Worm (Caenorhabditis elegans) whole organism, L2 larva: ENCODE results near the gene C30E1.4.
"Not testable (repeated sequence)": the region's sequence is repeated elsewhere in the genome, so short reads cannot be mapped to it uniquely, and the experiment has no call there.

Experiments used
- C34F6.9 ChIP-seq: fragments of 150-350 bp; optimal IDR thresholded peaks from 2 replicates; lab custom pipeline; 2014; ENCODE audit warnings: missing biosample characterization, missing genetic modification characterization
- F13H6.1 ChIP-seq: sonication (generic microtip); optimal IDR thresholded peaks from 2 replicates; lab custom pipeline; 2016; ENCODE audit warnings: missing genetic modification characterization, missing compliant biosample characterization
- Y55F3AM.14 ChIP-seq: fragments of 200-800 bp; sonication (Bioruptor generic); optimal IDR thresholded peaks from 2 replicates; lab custom pipeline; 2018; ENCODE audit warnings: mild to moderate bottlenecking, missing genetic modification characterization, missing compliant biosample characterization
- ZK546.5 ChIP-seq: sonication (generic microtip); optimal IDR thresholded peaks from 2 replicates; lab custom pipeline; 2017; ENCODE audit warnings: missing biosample characterization, missing genetic modification characterization
- alr-1 ChIP-seq: fragments of 150-350 bp; optimal IDR thresholded peaks from 2 replicates; lab custom pipeline; 2014; ENCODE audit warnings: missing biosample characterization, missing genetic modification characterization
- aly-2 ChIP-seq: fragments of 150-350 bp; optimal IDR thresholded peaks from 2 replicates; lab custom pipeline; 2014; ENCODE audit warnings: missing biosample characterization, missing genetic modification characterization
- ama-1 ChIP-seq: fragments of 150-350 bp; optimal IDR thresholded peaks from 2 replicates; lab custom pipeline; 2018; ENCODE audit warnings: inconsistent platforms
- blmp-1 ChIP-seq: sonication (generic microtip); optimal IDR thresholded peaks from 2 replicates; lab custom pipeline; 2017; ENCODE audit warnings: missing genetic modification characterization, mild to moderate bottlenecking, missing compliant biosample characterization, antibody characterized with exemption, moderate library complexity; ENCODE audit not compliant: insufficient read depth
- ceh-16 ChIP-seq: fragments of 150-350 bp; optimal IDR thresholded peaks from 2 replicates; lab custom pipeline; 2014; ENCODE audit warnings: missing biosample characterization, missing genetic modification characterization
- ceh-82 ChIP-seq: fragments of 150-350 bp; optimal IDR thresholded peaks from 2 replicates; lab custom pipeline; 2014; ENCODE audit warnings: missing biosample characterization, missing genetic modification characterization
- crh-2 ChIP-seq: sonication (generic microtip); optimal IDR thresholded peaks from 2 replicates; lab custom pipeline; 2017; ENCODE audit warnings: missing biosample characterization, missing genetic modification characterization
- egl-27 ChIP-seq: sonication (generic microtip); optimal IDR thresholded peaks from 3 replicates; lab custom pipeline; 2017; ENCODE audit warnings: missing biosample characterization, missing genetic modification reagents, missing genetic modification characterization
- elt-1 ChIP-seq: fragments of 150-350 bp; optimal IDR thresholded peaks from 2 replicates; lab custom pipeline; 2014; ENCODE audit warnings: missing biosample characterization, missing genetic modification characterization
- elt-3 ChIP-seq: sonication (generic microtip); optimal IDR thresholded peaks from 2 replicates; lab custom pipeline; 2017; ENCODE audit warnings: missing biosample characterization, missing genetic modification characterization
- fos-1 ChIP-seq: fragments of 150-350 bp; optimal IDR thresholded peaks from 2 replicates; lab custom pipeline; 2014; ENCODE audit warnings: missing biosample characterization, missing genetic modification characterization
- gmeb-1 ChIP-seq: fragments of 150-350 bp; optimal IDR thresholded peaks from 2 replicates; lab custom pipeline; 2014; ENCODE audit warnings: missing biosample characterization, missing genetic modification characterization
- lin-11 ChIP-seq: fragments of 150-350 bp; sonication (generic microtip); optimal IDR thresholded peaks from 2 replicates; lab custom pipeline; 2014; ENCODE audit warnings: missing biosample characterization, missing genetic modification characterization, inconsistent platforms, mixed read lengths
- lin-13 ChIP-seq: fragments of 150-350 bp; optimal IDR thresholded peaks from 2 replicates; lab custom pipeline; 2014; ENCODE audit warnings: missing biosample characterization, missing genetic modification reagents, missing genetic modification characterization
- lin-39 ChIP-seq: fragments of 150-350 bp; optimal IDR thresholded peaks from 2 replicates; lab custom pipeline; 2014; ENCODE audit warnings: missing biosample characterization, missing genetic modification reagents, missing genetic modification characterization
- lsy-2 ChIP-seq, 2 experiments: fragments of 150-350 bp in 1 of 2; sonication (generic microtip) in 1 of 2; optimal IDR thresholded peaks; 2 replicates each; lab custom pipeline; 2014 to 2017; ENCODE audit warnings: missing biosample characterization in 2 of 2, missing genetic modification characterization in 2 of 2
- mdl-1 ChIP-seq, 2 experiments: fragments of 150-350 bp in 1 of 2; sonication (generic microtip) in 1 of 2; optimal IDR thresholded peaks; 2 replicates each; lab custom pipeline; 2017; ENCODE audit warnings: missing biosample characterization in 2 of 2, missing genetic modification characterization in 2 of 2
- nhr-10 ChIP-seq: sonication (generic microtip); optimal IDR thresholded peaks from 2 replicates; lab custom pipeline; 2017; ENCODE audit warnings: missing biosample characterization, missing genetic modification characterization
- nhr-11 ChIP-seq: fragments of 150-350 bp; optimal IDR thresholded peaks from 2 replicates; lab custom pipeline; 2014; ENCODE audit warnings: missing biosample characterization, missing genetic modification characterization
- nhr-12 ChIP-seq: fragments of 150-350 bp; optimal IDR thresholded peaks from 2 replicates; lab custom pipeline; 2014; ENCODE audit warnings: missing biosample characterization, missing genetic modification characterization
- nhr-129 ChIP-seq: fragments of 150-350 bp; optimal IDR thresholded peaks from 2 replicates; lab custom pipeline; 2014; ENCODE audit warnings: missing biosample characterization, missing genetic modification characterization
- nhr-21 ChIP-seq: fragments of 150-350 bp; optimal IDR thresholded peaks from 2 replicates; lab custom pipeline; 2014; ENCODE audit warnings: missing biosample characterization, missing genetic modification characterization
- nhr-23 ChIP-seq: fragments of 150-350 bp; optimal IDR thresholded peaks from 2 replicates; lab custom pipeline; 2014; ENCODE audit warnings: missing biosample characterization, missing genetic modification reagents, missing genetic modification characterization
- nhr-25 ChIP-seq: fragments of 150-350 bp; sonication (generic microtip); optimal IDR thresholded peaks from 3 replicates; lab custom pipeline; 2014; ENCODE audit warnings: missing biosample characterization, missing genetic modification characterization
- nhr-6 ChIP-seq: fragments of 150-350 bp; optimal IDR thresholded peaks from 2 replicates; lab custom pipeline; 2014; ENCODE audit warnings: missing biosample characterization, missing genetic modification characterization
- nhr-77 ChIP-seq: fragments of 150-350 bp; optimal IDR thresholded peaks from 2 replicates; lab custom pipeline; 2014; ENCODE audit warnings: missing biosample characterization, missing genetic modification characterization
- sem-4 ChIP-seq: fragments of 150-350 bp; optimal IDR thresholded peaks from 2 replicates; lab custom pipeline; 2014; ENCODE audit warnings: missing biosample characterization, missing genetic modification reagents, missing genetic modification characterization
- sma-3 ChIP-seq: sonication (generic microtip); optimal IDR thresholded peaks from 2 replicates; lab custom pipeline; 2016; ENCODE audit warnings: missing genetic modification reagents, missing genetic modification characterization, missing compliant biosample characterization
- sma-9 ChIP-seq, 2 experiments: fragments of 150-350 bp in 1 of 2; sonication (generic microtip) in 1 of 2; optimal IDR thresholded peaks; 2 replicates each; lab custom pipeline; 2014 to 2016; ENCODE audit warnings: missing genetic modification characterization in 2 of 2, mild to moderate bottlenecking in 1 of 2, missing biosample characterization in 1 of 2, missing compliant biosample characterization in 1 of 2, missing genetic modification reagents in 1 of 2, moderate library complexity in 1 of 2
- snpc-4 ChIP-seq: fragments of 150-350 bp; optimal IDR thresholded peaks from 2 replicates; lab custom pipeline; 2014; ENCODE audit warnings: missing biosample characterization, missing genetic modification characterization
- unc-39 ChIP-seq: fragments of 150-350 bp; optimal IDR thresholded peaks from 2 replicates; lab custom pipeline; 2014; ENCODE audit warnings: missing biosample characterization, missing genetic modification characterization
- unc-55 ChIP-seq: fragments of 150-350 bp; sonication (generic microtip); optimal IDR thresholded peaks from 3 replicates; lab custom pipeline; 2014; ENCODE audit warnings: missing biosample characterization, missing genetic modification reagents, missing genetic modification characterization
- ztf-1 ChIP-seq: fragments of 200-800 bp; sonication (Bioruptor generic); conservative IDR thresholded peaks from 2 replicates; pipeline ENCODE4 v1.3.6; 2022; ENCODE audit warnings: missing genetic modification characterization, missing compliant biosample characterization
- ztf-11 ChIP-seq: sonication (generic microtip); optimal IDR thresholded peaks from 2 replicates; lab custom pipeline; 2017; ENCODE audit warnings: missing biosample characterization, missing genetic modification characterization
- ztf-4 ChIP-seq: fragments of 150-350 bp; optimal IDR thresholded peaks from 2 replicates; lab custom pipeline; 2014; ENCODE audit warnings: missing biosample characterization, missing genetic modification characterization

Gene C30E1.4

DNA sequence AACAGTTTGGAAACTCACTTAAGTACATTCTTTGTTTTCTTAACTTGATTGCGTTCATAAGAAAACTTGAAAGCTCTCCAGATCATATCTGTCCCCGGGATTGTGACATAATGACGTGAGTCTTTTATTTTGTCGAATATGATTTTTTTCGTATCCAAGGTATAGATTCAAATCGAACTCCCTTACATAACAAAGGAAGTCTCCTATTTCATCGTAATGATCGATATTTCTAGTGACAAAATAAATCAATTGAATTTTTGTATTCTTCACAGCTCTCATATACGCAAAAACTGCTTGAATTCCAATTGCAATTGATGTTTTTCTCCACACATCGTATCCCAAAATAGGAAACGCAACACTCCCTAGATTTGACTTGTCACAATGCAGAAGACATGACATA, 21.1 kb upstream of the C30E1.4 start:
- TF ChIP-seq crh-2 (tag; lab: Kevin White, UChicago): no peak
- no peak for TF ChIP-seq elt-3 (tag; lab: Kevin White, UChicago)
- no peak for TF ChIP-seq mdl-1 (tag; optimal IDR thresholded peaks at IDR 0.05; lab: Kevin White, UChicago)
- TF ChIP-seq, all 48 proteins: peak for 0

DNA sequence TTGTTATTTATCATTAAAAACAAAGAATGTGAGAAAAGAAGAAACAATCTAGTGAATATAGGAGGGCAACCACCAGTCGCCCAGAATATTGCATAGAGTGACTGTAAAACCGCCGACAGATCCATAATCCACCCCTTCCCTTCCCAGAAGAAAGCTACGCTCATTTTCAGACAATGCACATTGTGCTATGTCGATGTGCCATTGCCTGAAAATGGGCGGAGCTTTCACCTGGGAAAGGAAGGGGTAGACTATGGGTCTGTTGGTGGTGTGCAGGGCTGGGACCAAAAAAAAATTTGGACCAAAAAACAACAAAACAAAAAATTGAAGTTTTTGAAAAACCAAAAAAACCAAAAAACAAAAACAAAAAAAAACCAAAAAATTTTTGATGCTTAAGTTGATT, 20.1 kb upstream of the C30E1.4 start, which contains the start of gene F39F10.4:
Gene F39F10.4, minus strand, starts transcription at position 101 of the 400 bp plus-strand sequence.
- TF ChIP-seq nhr-129 (no peak), elt-1 (tag; lab: Kevin White, UChicago) (no peak), nhr-23 (no peak), unc-39 (no peak), lin-39 (tag; lab: Kevin White, UChicago) (no peak), nhr-10 (no peak), F13H6.1 (no peak), ama-1 (lab: Kevin White, UChicago) (no peak), aly-2 (tag; lab: Kevin White, UChicago) (no peak), ztf-4 (tag; lab: Kevin White, UChicago) (no peak), sma-9 (GFP tag; optimal IDR thresholded peaks at IDR 0.05; lab: Kevin White, UChicago) (no peak), sma-9 (tag; optimal IDR thresholded peaks at IDR 0.05; lab: Kevin White, UChicago) (no peak), ceh-82 (tag; lab: Kevin White, UChicago) (no peak), unc-55 (GFP tag; lab: Kevin White, UChicago) (no peak)

DNA sequence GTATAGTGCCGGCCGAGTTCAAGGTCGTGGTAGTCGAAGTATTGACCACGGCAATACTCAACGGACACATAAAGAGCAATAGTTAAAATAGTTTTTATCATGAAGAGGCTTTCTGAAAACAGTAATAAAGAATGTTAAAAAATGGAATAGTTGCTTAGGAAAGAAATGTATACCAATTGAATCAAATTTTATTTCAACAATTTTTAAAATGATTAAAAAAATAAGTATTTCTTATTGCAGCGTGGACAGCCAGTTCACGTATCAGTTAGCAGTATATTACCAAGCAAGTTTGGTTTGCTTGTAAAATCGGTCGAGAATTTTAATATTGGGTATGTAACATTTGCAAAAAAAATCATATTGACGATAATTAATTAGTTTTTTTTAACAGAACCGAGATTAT, 10.1 kb upstream of the C30E1.4 start, which contains the start of gene F39F10.5:
Gene F39F10.5, minus strand, starts transcription at position 101 of the 400 bp plus-strand sequence.
- TF ChIP-seq ztf-4 (tag; lab: Kevin White, UChicago); lsy-2 (tag; optimal IDR thresholded peaks at IDR 0.05; lab: Kevin White, UChicago); Y55F3AM.14 (GFP tag; lab: Kevin White, UChicago): not testable (repeated sequence)

DNA sequence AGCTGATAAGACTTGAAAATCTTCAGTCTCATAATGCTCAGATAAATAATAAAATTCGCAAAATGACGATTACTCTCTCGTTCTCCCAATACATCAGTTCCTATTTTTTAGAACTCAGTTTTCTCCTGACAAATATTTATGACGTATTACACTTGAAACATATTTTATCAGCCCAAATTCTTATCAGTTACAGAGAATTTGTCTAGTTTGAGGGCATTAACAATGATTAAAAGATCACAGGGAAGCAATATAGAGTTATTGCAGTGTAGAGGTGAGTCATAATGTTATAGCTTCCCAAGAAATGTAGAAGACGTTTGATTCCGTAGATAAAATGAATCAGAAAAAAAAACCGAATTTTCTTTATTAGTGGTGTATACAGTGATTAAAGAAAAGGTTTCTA, 4.3 kb upstream of the C30E1.4 start:
- TF ChIP-seq ZK546.5 (tag; lab: Kevin White, UChicago): no peak
- no peak for TF ChIP-seq ztf-11 (tag; lab: Kevin White, UChicago)
- TF ChIP-seq fos-1 (tag; lab: Kevin White, UChicago): peak; percentile 80
- no peak for TF ChIP-seq aly-2 (tag; lab: Kevin White, UChicago)
- TF ChIP-seq sma-9 (GFP tag; optimal IDR thresholded peaks at IDR 0.05; lab: Kevin White, UChicago): peak; percentile 1
- TF ChIP-seq sma-9 (tag; optimal IDR thresholded peaks at IDR 0.05; lab: Kevin White, UChicago): no peak
- no peak for TF ChIP-seq ztf-1 (GFP tag; lab: Robert Waterston, UW)
- TF ChIP-seq sem-4: no peak
- no peak for TF ChIP-seq alr-1
- TF ChIP-seq, all 48 proteins: peak for 2

DNA sequence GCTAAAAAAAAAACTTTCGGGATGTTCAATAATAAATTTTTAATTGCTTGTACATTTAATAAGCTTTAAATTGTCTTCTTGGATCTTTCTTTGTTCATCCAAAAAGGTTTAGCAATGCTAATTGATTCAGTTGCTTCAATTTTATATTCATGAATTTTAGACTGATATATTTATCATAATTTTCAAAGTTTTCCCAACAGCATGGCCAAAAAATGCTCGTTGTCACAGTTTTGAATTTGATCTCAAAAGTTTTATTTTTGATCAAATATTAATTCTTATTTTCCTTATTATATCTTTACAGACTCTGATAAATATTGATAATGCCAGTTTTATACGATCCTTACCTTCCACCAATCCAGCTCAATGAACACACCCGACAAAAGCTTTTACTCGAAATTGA, 2.2 kb upstream of the C30E1.4 start, which contains the start of gene fbxb-114:
Gene fbxb-114, plus strand, starts transcription at position 301 of the 400 bp plus-strand sequence.
- TF ChIP-seq nhr-10: no peak
- TF ChIP-seq nhr-11 (tag; lab: Kevin White, UChicago): no peak
- TF ChIP-seq nhr-77: no peak
- no peak for TF ChIP-seq ceh-16 (tag; lab: Kevin White, UChicago)
- TF ChIP-seq ztf-1 (GFP tag; lab: Robert Waterston, UW): no peak
- no peak for TF ChIP-seq gmeb-1 (tag; lab: Kevin White, UChicago)
- no peak for TF ChIP-seq nhr-6 (tag; lab: Kevin White, UChicago)
- TF ChIP-seq, all 48 proteins: peak for 0

DNA sequence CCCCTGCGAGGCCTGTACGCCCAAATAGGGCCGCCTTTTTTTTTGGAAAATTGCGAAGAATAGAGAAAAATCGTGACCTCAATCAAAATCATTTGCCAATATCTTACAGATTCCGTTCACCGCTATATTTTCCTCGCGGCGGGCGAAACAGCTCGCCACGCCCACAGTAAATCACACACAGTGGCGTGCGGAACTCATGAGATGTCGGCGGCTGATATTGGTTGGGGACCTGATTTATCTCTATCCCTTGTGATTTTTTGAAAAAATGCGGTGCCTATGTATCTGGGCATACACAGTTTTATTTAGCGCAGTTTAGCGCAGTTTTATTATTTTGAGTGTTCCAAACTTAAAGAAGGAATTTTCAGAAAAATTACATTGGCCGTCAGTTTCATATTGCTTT, 1.6 kb downstream of the C30E1.4 start:
- TF ChIP-seq aly-2 (tag; lab: Kevin White, UChicago) (no peak), unc-39 (no peak), snpc-4 (tag; lab: Kevin White, UChicago) (peak; percentile 87)

DNA sequence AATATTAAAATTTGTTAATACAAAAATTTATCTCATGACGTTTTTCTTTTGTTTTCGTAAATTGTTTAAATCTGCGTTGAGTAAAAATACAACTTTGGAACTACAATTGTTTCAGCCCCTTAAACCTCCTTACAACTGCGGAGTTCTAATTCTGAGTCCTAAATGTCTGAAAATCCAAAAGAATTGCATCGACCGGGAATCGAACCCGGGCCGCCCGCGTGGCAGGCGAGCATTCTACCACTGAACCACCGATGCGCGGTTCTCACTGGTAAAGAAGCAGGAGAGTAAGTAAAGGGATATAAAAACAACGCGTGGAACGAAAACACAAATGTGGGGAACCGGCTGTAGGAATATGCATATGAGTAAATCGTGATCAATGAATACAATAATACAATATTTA, 4.4 kb downstream of the C30E1.4 start:
- TF ChIP-seq nhr-12 (tag; lab: Kevin White, UChicago) (no peak), nhr-77 (no peak), alr-1 (no peak), C34F6.9 (tag; lab: Kevin White, UChicago) (peak; percentile 30), sma-9 (GFP tag; optimal IDR thresholded peaks at IDR 0.05; lab: Kevin White, UChicago) (peak; percentile 25), sma-9 (tag; optimal IDR thresholded peaks at IDR 0.05; lab: Kevin White, UChicago) (no peak), ceh-82 (tag; lab: Kevin White, UChicago) (no peak), ztf-11 (tag; lab: Kevin White, UChicago) (no peak), gmeb-1 (tag; lab: Kevin White, UChicago) (no peak), sma-3 (GFP tag; lab: Kevin White, UChicago) (peak; percentile 50), Y55F3AM.14 (GFP tag; lab: Kevin White, UChicago) (peak; percentile 2), nhr-21 (tag; lab: Kevin White, UChicago) (peak; percentile 26), nhr-6 (tag; lab: Kevin White, UChicago) (no peak), blmp-1 (no peak), nhr-25 (no peak), nhr-129 (peak; percentile 66), egl-27 (tag; lab: Kevin White, UChicago) (no peak), lin-13 (peak; percentile 55), crh-2 (tag; lab: Kevin White, UChicago) (peak; percentile 89), unc-55 (GFP tag; lab: Kevin White, UChicago) (peak; percentile 44), unc-39 (no peak), lin-11 (tag; lab: Kevin White, UChicago) (peak; percentile 4)
